Fruit fly (Drosophila melanogaster) whole organism, adult: ENCODE data around the gene CG18628.

Experiments
- CG11617 ChIP-seq: fragments of 200-800 bp; sonication (Bioruptor generic); optimal IDR thresholded peaks from 2 replicates; lab custom pipeline; 2017; ENCODE audit warnings: mild to moderate bottlenecking, missing biosample characterization, missing genetic modification reagents, missing genetic modification characterization
- CG12768 ChIP-seq: fragments of 200-800 bp; sonication (Bioruptor generic); optimal IDR thresholded peaks from 2 replicates; lab custom pipeline; 2017; ENCODE audit warnings: missing biosample characterization, missing genetic modification characterization, mild to moderate bottlenecking, moderate library complexity, missing genetic modification reagents
- CG14711 ChIP-seq: fragments of 200-800 bp; sonication (Bioruptor generic); optimal IDR thresholded peaks from 2 replicates; lab custom pipeline; 2018; ENCODE audit warnings: missing biosample characterization, mild to moderate bottlenecking, missing genetic modification characterization, moderate library complexity
- CG1620 ChIP-seq: fragments of 200-800 bp; sonication (Bioruptor generic); optimal IDR thresholded peaks from 2 replicates; lab custom pipeline; 2016; ENCODE audit warnings: missing biosample characterization, missing genetic modification characterization
- CG33017 ChIP-seq: fragments of 200-800 bp; sonication (Bioruptor generic); optimal IDR thresholded peaks from 2 replicates; lab custom pipeline; 2018; ENCODE audit warnings: missing biosample characterization, mild to moderate bottlenecking, missing genetic modification characterization, moderate library complexity
- CG5204 ChIP-seq: fragments of 200-800 bp; sonication (Bioruptor generic); optimal IDR thresholded peaks from 2 replicates; lab custom pipeline; 2016; ENCODE audit warnings: missing biosample characterization, missing genetic modification characterization
- CG7045 ChIP-seq: fragments of 200-800 bp; sonication (Bioruptor generic); optimal IDR thresholded peaks from 2 replicates; lab custom pipeline; 2017; ENCODE audit warnings: missing biosample characterization, mild to moderate bottlenecking, missing genetic modification characterization
- CG7101 ChIP-seq: fragments of 200-800 bp; sonication (Bioruptor generic); optimal IDR thresholded peaks from 2 replicates; lab custom pipeline; 2018; ENCODE audit warnings: missing biosample characterization, mild to moderate bottlenecking, missing genetic modification characterization, moderate library complexity
- Clk ChIP-seq: fragments of 200-800 bp; sonication (Bioruptor generic); optimal IDR thresholded peaks from 2 replicates; lab custom pipeline; 2017; ENCODE audit warnings: missing biosample characterization, missing genetic modification characterization
- Crg-1 ChIP-seq: fragments of 200-800 bp; sonication (Bioruptor generic); optimal IDR thresholded peaks from 2 replicates; lab custom pipeline; 2016; ENCODE audit warnings: missing biosample characterization, missing genetic modification characterization
- Hr96 ChIP-seq: fragments of 200-800 bp; sonication (Bioruptor generic); optimal IDR thresholded peaks from 2 replicates; lab custom pipeline; 2016; ENCODE audit warnings: missing biosample characterization, missing genetic modification characterization
- Mnt ChIP-seq: fragments of 200-800 bp; sonication (Bioruptor generic); optimal IDR thresholded peaks from 2 replicates; lab custom pipeline; 2016; ENCODE audit warnings: missing biosample characterization, mild to moderate bottlenecking, missing genetic modification characterization
- bab1 ChIP-seq: fragments of 200-800 bp; sonication (Bioruptor generic); optimal IDR thresholded peaks from 3 replicates; lab custom pipeline; 2019; ENCODE audit warnings: missing biosample characterization, mild to moderate bottlenecking, missing genetic modification characterization, moderate library complexity
- cic ChIP-seq: fragments of 200-800 bp; sonication (Bioruptor generic); optimal IDR thresholded peaks from 2 replicates; lab custom pipeline; 2017; ENCODE audit warnings: missing biosample characterization, mild to moderate bottlenecking, missing genetic modification characterization, moderate library complexity
- cnc ChIP-seq, 2 experiments: fragments of >200 bp; optimal IDR thresholded peaks; 2 replicates each; lab custom pipeline; 2017
- kay ChIP-seq: fragments of 200-800 bp; sonication (Bioruptor generic); peaks from one replicate; lab custom pipeline; 2016; ENCODE audit warnings: missing biosample characterization, missing genetic modification characterization, borderline replicate concordance
- ovo ChIP-seq: fragments of 200-800 bp; sonication (Bioruptor generic); optimal IDR thresholded peaks from 2 replicates; lab custom pipeline; 2016; ENCODE audit warnings: missing biosample characterization, missing genetic modification characterization
- pad ChIP-seq: fragments of 200-800 bp; sonication (Bioruptor generic); optimal IDR thresholded peaks from 3 replicates; lab custom pipeline; 2017; ENCODE audit warnings: missing biosample characterization, missing genetic modification characterization, mild to moderate bottlenecking, moderate library complexity, missing genetic modification reagents
- tj ChIP-seq: fragments of 200-800 bp; sonication (Bioruptor generic); optimal IDR thresholded peaks from 3 replicates; lab custom pipeline; 2017; ENCODE audit warnings: missing biosample characterization, mild to moderate bottlenecking, missing genetic modification characterization, moderate library complexity
- toe ChIP-seq: fragments of 200-800 bp; sonication (Bioruptor generic); optimal IDR thresholded peaks from 2 replicates; lab custom pipeline; 2016; ENCODE audit warnings: missing biosample characterization, missing genetic modification characterization

Gene CG18628

dm6 chr3L:10681814-10682213 is 42.3 kb downstream of the CG18628 start:
- TF ChIP-seq Clk (GFP tag; lab: Kevin White, UChicago) = peak; percentile 34
- TF ChIP-seq CG33017 = peak; percentile 26
- TF ChIP-seq CG11617 (GFP tag; lab: Kevin White, UChicago) = no peak
- TF ChIP-seq CG14711 (tag; lab: Kevin White, UChicago) = peak; percentile 0
- peak; percentile 18 for TF ChIP-seq CG12768 (GFP tag; lab: Kevin White, UChicago)
- no peak for TF ChIP-seq CG7101 (tag; lab: Kevin White, UChicago)
- peak; percentile 6 for TF ChIP-seq Crg-1
- TF ChIP-seq cic = peak; percentile 49

- TF ChIP-seq cic (peak; percentile 95), CG14711 (tag; lab: Kevin White, UChicago) (peak; percentile 92), Mnt (GFP tag; lab: Kevin White, UChicago) (peak; percentile 90), CG7045 (GFP tag; lab: Kevin White, UChicago) (peak; percentile 98), kay (GFP tag; lab: Kevin White, UChicago) (peak; percentile 78), Clk (GFP tag; lab: Kevin White, UChicago) (peak; percentile 97), tj (GFP tag; lab: Kevin White, UChicago) (peak; percentile 87), CG1620 (GFP tag; lab: Kevin White, UChicago) (peak; percentile 78), pad (GFP tag; lab: Kevin White, UChicago) (peak; percentile 93), CG7101 (tag; lab: Kevin White, UChicago) (peak; percentile 97), bab1 (peak; percentile 90), cnc (optimal IDR thresholded peaks at IDR 0.05; lab: Kevin White, UChicago) (no peak), CG33017 (peak; percentile 97), CG12768 (GFP tag; lab: Kevin White, UChicago) (peak; percentile 99), CG11617 (GFP tag; lab: Kevin White, UChicago) (peak; percentile 99), CG5204 (GFP tag; lab: Kevin White, UChicago) (no peak), Hr96 (GFP tag; lab: Kevin White, UChicago) (peak; percentile 85), Crg-1 (peak; percentile 95), toe (GFP tag; lab: Kevin White, UChicago) (peak; percentile 81), ovo (GFP tag; lab: Kevin White, UChicago) (peak; percentile 69)
These were observed 43.3 kb downstream of the CG18628 start for dm6 chr3L:10682725-10683367.

dm6 chr3L:10683899-10684340 is 44.4 kb downstream of the CG18628 start:
- TF ChIP-seq kay (GFP tag; lab: Kevin White, UChicago) (no peak), tj (GFP tag; lab: Kevin White, UChicago) (peak; percentile 4), Hr96 (GFP tag; lab: Kevin White, UChicago) (no peak), CG5204 (GFP tag; lab: Kevin White, UChicago) (no peak), toe (GFP tag; lab: Kevin White, UChicago) (no peak), CG1620 (GFP tag; lab: Kevin White, UChicago) (no peak), CG7045 (GFP tag; lab: Kevin White, UChicago) (peak; percentile 52), bab1 (peak; percentile 61), CG7101 (tag; lab: Kevin White, UChicago) (peak; percentile 46), Clk (GFP tag; lab: Kevin White, UChicago) (peak; percentile 2), CG14711 (tag; lab: Kevin White, UChicago) (no peak), cic (peak; percentile 7), CG33017 (peak; percentile 51), Mnt (GFP tag; lab: Kevin White, UChicago) (no peak), Crg-1 (peak; percentile 8), CG12768 (GFP tag; lab: Kevin White, UChicago) (peak; percentile 65), ovo (GFP tag; lab: Kevin White, UChicago) (no peak), cnc (optimal IDR thresholded peaks at IDR 0.05; lab: Kevin White, UChicago) (no peak), CG11617 (GFP tag; lab: Kevin White, UChicago) (peak; percentile 58), pad (GFP tag; lab: Kevin White, UChicago) (peak; percentile 35)

- TF ChIP-seq ovo (GFP tag; lab: Kevin White, UChicago) (no peak), bab1 (no peak), CG7045 (GFP tag; lab: Kevin White, UChicago) (no peak), Crg-1 (no peak), toe (GFP tag; lab: Kevin White, UChicago) (no peak), tj (GFP tag; lab: Kevin White, UChicago) (no peak), Clk (GFP tag; lab: Kevin White, UChicago) (no peak), cnc (optimal IDR thresholded peaks at IDR 0.05; lab: Kevin White, UChicago) (no peak), CG5204 (GFP tag; lab: Kevin White, UChicago) (no peak), CG14711 (tag; lab: Kevin White, UChicago) (no peak), kay (GFP tag; lab: Kevin White, UChicago) (no peak), CG1620 (GFP tag; lab: Kevin White, UChicago) (no peak), CG11617 (GFP tag; lab: Kevin White, UChicago) (no peak)
These were observed 45.0 kb downstream of the CG18628 start for dm6 chr3L:10684492-10684891.

dm6 chr3L:10686625-10687024 is 47.1 kb downstream of the CG18628 start:
- TF ChIP-seq CG5204 (GFP tag; lab: Kevin White, UChicago) (no peak), Crg-1 (no peak), CG1620 (GFP tag; lab: Kevin White, UChicago) (no peak), CG11617 (GFP tag; lab: Kevin White, UChicago) (no peak), kay (GFP tag; lab: Kevin White, UChicago) (no peak), CG7045 (GFP tag; lab: Kevin White, UChicago) (no peak), bab1 (no peak), tj (GFP tag; lab: Kevin White, UChicago) (no peak), CG12768 (GFP tag; lab: Kevin White, UChicago) (no peak), pad (GFP tag; lab: Kevin White, UChicago) (no peak), CG14711 (tag; lab: Kevin White, UChicago) (no peak), ovo (GFP tag; lab: Kevin White, UChicago) (no peak), CG7101 (tag; lab: Kevin White, UChicago) (no peak), toe (GFP tag; lab: Kevin White, UChicago) (no peak), cnc (optimal IDR thresholded peaks at IDR 0.05; lab: Kevin White, UChicago) (no peak), Mnt (GFP tag; lab: Kevin White, UChicago) (no peak)
